Worm (Caenorhabditis elegans) whole organism, L1 larva: Measurements from ENCODE around the gene set-14.
A peak's percentile ranks its signal among the peaks of the same experiment; 100 is the strongest.

Source experiments
- C34B4.2 ChIP-seq: sonication (generic microtip); optimal IDR thresholded peaks from 2 replicates; lab custom pipeline; 2017; ENCODE audit warnings: mild to moderate bottlenecking, missing genetic modification characterization, missing compliant biosample characterization
- aly-2 ChIP-seq: fragments of 150-350 bp; optimal IDR thresholded peaks from 2 replicates; lab custom pipeline; 2014; ENCODE audit warnings: missing biosample characterization, missing genetic modification characterization
- ama-1 ChIP-seq: fragments of 150-350 bp; optimal IDR thresholded peaks from 2 replicates; lab custom pipeline; 2014
- ceh-8 ChIP-seq: fragments of 200-800 bp; sonication (Bioruptor generic); optimal IDR thresholded peaks from 2 replicates; lab custom pipeline; 2018; ENCODE audit warnings: mild to moderate bottlenecking, missing genetic modification characterization, moderate library complexity, missing compliant biosample characterization
- ceh-82 ChIP-seq, 3 experiments: fragments of 150-350 bp in 1 of 3; sonication (generic microtip) in 2 of 3; optimal IDR thresholded peaks; 2 replicates each; lab custom pipeline; 2014 to 2017; ENCODE audit warnings: missing biosample characterization in 3 of 3, missing genetic modification characterization in 3 of 3
- ceh-90 ChIP-seq: sonication (generic microtip); optimal IDR thresholded peaks from 2 replicates; lab custom pipeline; 2016; ENCODE audit warnings: missing genetic modification characterization, missing compliant biosample characterization
- ces-1 ChIP-seq: fragments of 150-350 bp; optimal IDR thresholded peaks from 2 replicates; lab custom pipeline; 2014; ENCODE audit warnings: missing biosample characterization, missing genetic modification reagents, missing genetic modification characterization
- dpl-1 ChIP-seq, 3 experiments: fragments of 150-350 bp in 2 of 3; sonication (generic microtip) in 1 of 3; optimal IDR thresholded peaks; 2 replicates each; lab custom pipeline; 2014 to 2017; ENCODE audit warnings: missing biosample characterization in 3 of 3, missing genetic modification characterization in 3 of 3, missing genetic modification reagents in 3 of 3
- dsc-1 ChIP-seq: sonication (generic microtip); optimal IDR thresholded peaks from 2 replicates; lab custom pipeline; 2016; ENCODE audit warnings: mild to moderate bottlenecking, missing genetic modification characterization, missing compliant biosample characterization
- efl-1 ChIP-seq, 4 experiments: fragments of 150-350 bp; optimal IDR thresholded peaks in 3 of 4; peaks in 1 of 4; 1 replicate in 1 of 4; 2 replicates in 3 of 4; lab custom pipeline; 2014; ENCODE audit warnings: missing biosample characterization in 2 of 4, missing genetic modification characterization in 2 of 4, missing genetic modification reagents in 2 of 4
- egl-13 ChIP-seq: sonication (generic microtip); optimal IDR thresholded peaks from 2 replicates; lab custom pipeline; 2016; ENCODE audit warnings: missing genotype, missing genetic modification reagents, missing genetic modification characterization, missing compliant biosample characterization
- egl-27 ChIP-seq, 2 experiments: fragments of 150-350 bp in 1 of 2; sonication (generic microtip); optimal IDR thresholded peaks; 3 replicates each; lab custom pipeline; 2017 to 2018; ENCODE audit warnings: missing biosample characterization in 2 of 2, missing genetic modification characterization in 2 of 2, missing genetic modification reagents in 2 of 2
- elt-2 ChIP-seq: sonication (generic microtip); optimal IDR thresholded peaks from 2 replicates; lab custom pipeline; 2016; ENCODE audit warnings: missing genetic modification characterization, mild to moderate bottlenecking, inconsistent platforms, missing compliant biosample characterization, missing genetic modification reagents
- fkh-8 ChIP-seq: sonication (generic microtip); optimal IDR thresholded peaks from 2 replicates; lab custom pipeline; 2016; ENCODE audit warnings: mild to moderate bottlenecking, missing genetic modification characterization, missing compliant biosample characterization
- grh-1 ChIP-seq: fragments of 200-800 bp; sonication (Bioruptor generic); IDR thresholded peaks from 2 replicates; pipeline ENCODE4 v1.3.6; 2022; ENCODE audit warnings: missing genetic modification reagents, missing genetic modification characterization, missing compliant biosample characterization
- hlh-17 ChIP-seq: fragments of 200-800 bp; sonication (Bioruptor generic); optimal IDR thresholded peaks from 2 replicates; lab custom pipeline; 2018; ENCODE audit warnings: missing genetic modification characterization, mild to moderate bottlenecking, missing compliant biosample characterization, moderate library complexity, borderline replicate concordance
- irx-1 ChIP-seq: sonication (generic microtip); optimal IDR thresholded peaks from 2 replicates; lab custom pipeline; 2016; ENCODE audit warnings: missing genetic modification characterization, missing compliant biosample characterization
- jun-1 ChIP-seq: fragments of 150-350 bp; optimal IDR thresholded peaks from 2 replicates; lab custom pipeline; 2014; ENCODE audit warnings: missing biosample characterization, missing genetic modification reagents, missing genetic modification characterization
- lin-13 ChIP-seq: fragments of 150-350 bp; optimal IDR thresholded peaks from 2 replicates; lab custom pipeline; 2014; ENCODE audit warnings: missing biosample characterization, missing genetic modification reagents, missing genetic modification characterization
- lin-14 ChIP-seq: fragments of 200-800 bp; sonication (Bioruptor generic); optimal IDR thresholded peaks from 2 replicates; lab custom pipeline; 2018; ENCODE audit warnings: mild to moderate bottlenecking, missing genetic modification characterization, moderate library complexity, missing compliant biosample characterization
- lsy-2 ChIP-seq, 2 experiments: fragments of 150-350 bp; optimal IDR thresholded peaks; 2 replicates each; lab custom pipeline; 2014; ENCODE audit warnings: missing biosample characterization in 2 of 2, missing genetic modification characterization in 2 of 2
- mdl-1 ChIP-seq, 2 experiments: fragments of 150-350 bp; optimal IDR thresholded peaks; 2 replicates each; lab custom pipeline; 2014 to 2017; ENCODE audit warnings: missing biosample characterization in 2 of 2, missing genetic modification characterization in 2 of 2, inconsistent platforms in 1 of 2
- mef-2 ChIP-seq: fragments of 150-350 bp; optimal IDR thresholded peaks from 2 replicates; lab custom pipeline; 2014; ENCODE audit warnings: missing biosample characterization, missing genetic modification characterization
- nhr-12 ChIP-seq: sonication (generic microtip); optimal IDR thresholded peaks from 2 replicates; lab custom pipeline; 2017; ENCODE audit warnings: missing biosample characterization, missing genetic modification characterization
- nhr-237 ChIP-seq: fragments of 150-350 bp; optimal IDR thresholded peaks from 2 replicates; lab custom pipeline; 2014; ENCODE audit warnings: missing biosample characterization, missing genetic modification characterization
- nhr-28 ChIP-seq: fragments of 150-350 bp; optimal IDR thresholded peaks from 2 replicates; lab custom pipeline; 2014; ENCODE audit warnings: missing biosample characterization, missing genetic modification characterization
- nhr-47 ChIP-seq: sonication (generic microtip); optimal IDR thresholded peaks from 2 replicates; lab custom pipeline; 2016; ENCODE audit warnings: mild to moderate bottlenecking, missing genetic modification characterization, moderate library complexity, missing compliant biosample characterization
- nhr-71 ChIP-seq: sonication (generic microtip); optimal IDR thresholded peaks from 2 replicates; lab custom pipeline; 2016; ENCODE audit warnings: mild to moderate bottlenecking, missing genetic modification characterization, moderate library complexity, missing compliant biosample characterization
- nhr-76 ChIP-seq: sonication (generic microtip); optimal IDR thresholded peaks from 2 replicates; lab custom pipeline; 2017; ENCODE audit warnings: missing biosample characterization, missing genetic modification characterization
- nhr-84 ChIP-seq: sonication (generic microtip); optimal IDR thresholded peaks from 2 replicates; lab custom pipeline; 2017; ENCODE audit warnings: missing biosample characterization, missing genetic modification characterization
- nhr-85 ChIP-seq: sonication (generic microtip); peaks from one replicate; lab custom pipeline; 2016; ENCODE audit warnings: missing genetic modification characterization, inconsistent platforms, missing compliant biosample characterization
- pax-3 ChIP-seq: fragments of 200-800 bp; sonication (Bioruptor generic); optimal IDR thresholded peaks from 2 replicates; lab custom pipeline; 2018; ENCODE audit warnings: mild to moderate bottlenecking, missing genetic modification characterization, moderate library complexity, missing compliant biosample characterization
- skn-1 ChIP-seq: fragments of 150-350 bp; optimal IDR thresholded peaks from 2 replicates; lab custom pipeline; 2014; ENCODE audit warnings: missing biosample characterization, missing genetic modification characterization
- snpc-4 ChIP-seq: fragments of 150-350 bp; optimal IDR thresholded peaks from 2 replicates; lab custom pipeline; 2014; ENCODE audit warnings: missing biosample characterization, missing genetic modification characterization
- snu-23 ChIP-seq: sonication (generic microtip); optimal IDR thresholded peaks from 2 replicates; lab custom pipeline; 2016; ENCODE audit warnings: missing genetic modification characterization, missing compliant biosample characterization
- sox-4 ChIP-seq: sonication (generic microtip); optimal IDR thresholded peaks from 2 replicates; lab custom pipeline; 2016; ENCODE audit warnings: missing genetic modification characterization, missing compliant biosample characterization
- sptf-1 ChIP-seq: fragments of 150-350 bp; optimal IDR thresholded peaks from 2 replicates; lab custom pipeline; 2014; ENCODE audit warnings: missing biosample characterization, missing genetic modification characterization
- sup-37 ChIP-seq: fragments of 200-800 bp; sonication (Bioruptor generic); optimal IDR thresholded peaks from 2 replicates; lab custom pipeline; 2018; ENCODE audit warnings: mild to moderate bottlenecking, missing genetic modification characterization, missing compliant biosample characterization
- tlp-1 ChIP-seq: fragments of 150-350 bp; optimal IDR thresholded peaks from 2 replicates; lab custom pipeline; 2014; ENCODE audit warnings: missing biosample characterization, missing genetic modification characterization
- unc-62 ChIP-seq: fragments of 150-350 bp; optimal IDR thresholded peaks from 2 replicates; lab custom pipeline; 2014; ENCODE audit warnings: missing biosample characterization, missing genetic modification reagents, missing genetic modification characterization
- unc-98 ChIP-seq: fragments of 200-800 bp; sonication (Bioruptor generic); IDR thresholded peaks from 2 replicates; pipeline ENCODE4 v1.3.6; 2022; ENCODE audit warnings: missing genetic modification characterization, missing compliant biosample characterization
- xbp-1 ChIP-seq: sonication (generic microtip); optimal IDR thresholded peaks from 2 replicates; lab custom pipeline; 2016; ENCODE audit warnings: missing genetic modification characterization, missing compliant biosample characterization
- zag-1 ChIP-seq: fragments of 150-350 bp; optimal IDR thresholded peaks from 2 replicates; lab custom pipeline; 2014; ENCODE audit warnings: missing biosample characterization, missing genetic modification characterization
- zip-4 ChIP-seq: fragments of 200-800 bp; sonication (Bioruptor generic); optimal IDR thresholded peaks from 2 replicates; lab custom pipeline; 2018; ENCODE audit warnings: mild to moderate bottlenecking, missing genetic modification characterization, moderate library complexity, missing compliant biosample characterization
- ztf-11 ChIP-seq, 2 experiments: sonication (generic microtip); optimal IDR thresholded peaks; 2 replicates each; lab custom pipeline; 2016 to 2017; ENCODE audit warnings: missing genetic modification characterization in 2 of 2, missing biosample characterization in 1 of 2, missing compliant biosample characterization in 1 of 2
- ztf-4 ChIP-seq: fragments of 150-350 bp; optimal IDR thresholded peaks from 2 replicates; lab custom pipeline; 2014; ENCODE audit warnings: missing biosample characterization, missing genetic modification characterization

Gene set-14

DNA sequence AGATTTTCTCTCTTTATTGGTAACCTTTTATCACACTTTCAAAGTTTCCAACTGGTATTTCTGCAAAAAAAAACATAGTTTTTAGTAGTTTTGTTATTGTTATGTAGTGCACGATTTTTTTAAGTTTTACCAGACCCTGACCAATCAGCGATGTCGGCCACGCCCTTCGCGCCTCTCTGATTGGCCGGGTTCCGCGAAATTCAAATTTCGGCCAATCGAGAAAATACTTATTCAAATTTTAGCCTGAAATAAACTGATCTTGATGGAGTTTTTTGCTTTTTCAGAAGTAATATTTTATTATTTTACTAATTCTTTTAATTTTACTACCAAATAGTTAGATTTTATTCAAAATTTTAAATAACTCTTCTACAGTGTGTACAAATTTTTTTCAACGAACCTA lies 8.8 kb upstream of the set-14 start:
- TF ChIP-seq ztf-4 (tag; lab: Kevin White, UChicago), result no peak
- no peak for TF ChIP-seq aly-2 (tag; lab: Kevin White, UChicago)
- TF ChIP-seq xbp-1, result no peak
- no peak for TF ChIP-seq hlh-17 (GFP tag; lab: Kevin White, UChicago)
- TF ChIP-seq ces-1, result no peak
- TF ChIP-seq sup-37 (GFP tag; lab: Kevin White, UChicago), result no peak
- peak; percentile 18 for TF ChIP-seq nhr-85 (tag; lab: Kevin White, UChicago)
- no peak for TF ChIP-seq unc-62 (GFP tag; lab: Kevin White, UChicago)
- TF ChIP-seq efl-1 (optimal IDR thresholded peaks at IDR 0.05; lab: Kevin White, UChicago), result no peak
- TF ChIP-seq efl-1 (GFP tag; optimal IDR thresholded peaks at IDR 0.05 in 1 of 2; lab: Kevin White, UChicago), result peak in 1 of 2 experiments; percentile 55

ce11 chrII:10804442-10804841 lies 8.3 kb upstream of the set-14 start:
- TF ChIP-seq ceh-90 (no peak), egl-27 (tag; optimal IDR thresholded peaks at IDR 0.05; lab: Kevin White, UChicago) (no peak), ama-1 (lab: Kevin White, UChicago) (no peak), jun-1 (no peak), nhr-237 (tag; lab: Kevin White, UChicago) (no peak), tlp-1 (tag; lab: Kevin White, UChicago) (no peak), sup-37 (GFP tag; lab: Kevin White, UChicago) (no peak), nhr-28 (tag; lab: Kevin White, UChicago) (no peak), dsc-1 (tag; lab: Kevin White, UChicago) (peak; percentile 9), grh-1 (GFP tag; lab: Robert Waterston, UW) (no peak), lin-14 (GFP tag; lab: Kevin White, UChicago) (peak; percentile 62), nhr-71 (tag; lab: Kevin White, UChicago) (peak; percentile 24), egl-13 (tag; lab: Kevin White, UChicago) (peak; percentile 33), skn-1 (tag; lab: Kevin White, UChicago) (no peak), lsy-2 (tag; optimal IDR thresholded peaks at IDR 0.05; lab: Kevin White, UChicago) (peak in 1 of 2 experiments; percentile 15)

ce11 chrII:10800209-10800608 lies 4.1 kb upstream of the set-14 start:
- TF ChIP-seq mef-2, result peak; percentile 13
- TF ChIP-seq nhr-71 (tag; lab: Kevin White, UChicago), result peak; percentile 28
- TF ChIP-seq sox-4, result no peak
- TF ChIP-seq egl-13 (tag; lab: Kevin White, UChicago), result peak; percentile 21
- TF ChIP-seq aly-2 (tag; lab: Kevin White, UChicago), result no peak
- TF ChIP-seq pax-3 (tag; lab: Kevin White, UChicago), result no peak
- TF ChIP-seq nhr-47, result peak; percentile 13
- peak; percentile 82 for TF ChIP-seq lin-14 (GFP tag; lab: Kevin White, UChicago)
- TF ChIP-seq lsy-2 (tag; optimal IDR thresholded peaks at IDR 0.05; lab: Kevin White, UChicago), result peak in 1 of 2 experiments; percentile 3
- TF ChIP-seq ceh-8, result no peak
- no peak for TF ChIP-seq sptf-1 (tag; lab: Kevin White, UChicago)

DNA sequence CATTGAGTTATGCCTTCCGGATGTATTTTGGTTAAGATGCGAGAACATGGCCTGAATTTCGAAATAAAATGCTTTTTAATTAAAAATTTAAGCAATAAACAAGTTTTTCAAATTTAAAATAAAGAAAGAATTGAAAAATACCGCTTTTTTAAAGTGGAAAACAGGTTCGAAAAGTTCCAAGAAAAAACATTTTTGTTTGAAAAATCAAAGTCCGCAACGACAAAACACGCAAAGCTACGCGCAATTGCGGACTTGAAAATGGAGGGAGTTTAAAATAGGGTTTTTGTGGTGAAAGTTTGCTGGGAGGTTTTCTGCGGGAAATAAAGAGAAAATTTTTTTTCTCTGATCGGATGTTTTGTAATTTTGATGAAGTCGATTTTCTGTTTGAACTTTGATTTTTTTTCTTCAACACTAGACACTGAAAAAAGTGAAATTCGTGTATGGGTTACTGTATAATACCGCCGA lies 2.4 kb upstream of the set-14 start, which contains the start of gene npp-19:
npp-19 (minus strand) TSS at position 51 of the 465 bp plus-strand sequence.
- TF ChIP-seq mdl-1 (tag; optimal IDR thresholded peaks at IDR 0.05; lab: Kevin White, UChicago) (peak in 1 of 2 experiments; percentile 58), ceh-82 (tag; optimal IDR thresholded peaks at IDR 0.05; lab: Kevin White, UChicago) (peak; percentile 64 to 83 (median 70)), snpc-4 (tag; lab: Kevin White, UChicago) (peak; percentile 61), fkh-8 (tag; lab: Kevin White, UChicago) (no peak), dpl-1 (GFP tag; optimal IDR thresholded peaks at IDR 0.05; lab: Kevin White, UChicago) (peak; percentile 98 to 99 (median 98)), elt-2 (tag; lab: Kevin White, UChicago) (peak; percentile 16), sup-37 (GFP tag; lab: Kevin White, UChicago) (no peak), sptf-1 (tag; lab: Kevin White, UChicago) (no peak), ztf-11 (tag; optimal IDR thresholded peaks at IDR 0.05; lab: Kevin White, UChicago) (no peak), snu-23 (GFP tag; lab: Kevin White, UChicago) (peak; percentile 83), irx-1 (tag; lab: Kevin White, UChicago) (no peak), unc-98 (GFP tag; lab: Robert Waterston, UW) (no peak), nhr-84 (tag; lab: Kevin White, UChicago) (no peak), nhr-28 (tag; lab: Kevin White, UChicago) (no peak), C34B4.2 (tag; lab: Kevin White, UChicago) (no peak), nhr-12 (no peak), zip-4 (no peak), nhr-47 (peak; percentile 81), lin-13 (GFP tag; lab: Kevin White, UChicago) (peak; percentile 63), nhr-76 (tag; lab: Kevin White, UChicago) (no peak), nhr-85 (tag; lab: Kevin White, UChicago) (peak; percentile 80), hlh-17 (GFP tag; lab: Kevin White, UChicago) (no peak), unc-62 (GFP tag; lab: Kevin White, UChicago) (no peak), zag-1 (tag; lab: Kevin White, UChicago) (peak; percentile 6)
